Worm (Caenorhabditis elegans): ENCODE measurements around the gene C34H4.5.

C34H4.5 gene

ce11 chrIV:1496017-1496678, 53.9 kb downstream of the C34H4.5 start, which contains the start of gene npp-20 (continued):
- TF ChIP-seq lin-13 (GFP tag; optimal IDR thresholded peaks at IDR 0.05) (peak; percentile 55), dpl-1 (GFP tag; optimal IDR thresholded peaks at IDR 0.05) (peak; percentile 62 to 78 (median 78)), C16A3.4 (tag; optimal IDR thresholded peaks at IDR 0.05) (peak; percentile 52), sox-4 (tag; optimal IDR thresholded peaks at IDR 0.05) (no peak), unc-98 (GFP tag; IDR thresholded peaks at IDR 0.05) (no peak), jun-1 (tag; optimal IDR thresholded peaks at IDR 0.05) (peak; percentile 5), rnt-1 (tag; optimal IDR thresholded peaks at IDR 0.05) (no peak), F16B12.6 (tag; optimal IDR thresholded peaks at IDR 0.05) (peak; percentile 48), ztf-11 (tag; optimal IDR thresholded peaks at IDR 0.05) (no peak), C04F5.9 (tag; optimal IDR thresholded peaks at IDR 0.05) (no peak), efl-1 (optimal IDR thresholded peaks at IDR 0.05) (peak; percentile 70 to 77), efl-1 (GFP tag; optimal IDR thresholded peaks at IDR 0.05 in 1 of 2) (peak; percentile 78 to 97), fos-1 (tag; optimal IDR thresholded peaks at IDR 0.05) (no peak), efl-3 (GFP tag; optimal IDR thresholded peaks at IDR 0.05) (no peak), pag-3 (tag; optimal IDR thresholded peaks at IDR 0.05; ENCODE audit: borderline replicate concordance, insufficient read depth) (no peak), unc-130 (tag; optimal IDR thresholded peaks at IDR 0.05) (peak; percentile 39), nhr-90 (tag; optimal IDR thresholded peaks at IDR 0.05; ENCODE audit: poor library complexity) (peak; percentile 75), fkh-8 (tag; optimal IDR thresholded peaks at IDR 0.05) (no peak), fkh-10 (GFP tag; optimal IDR thresholded peaks at IDR 0.05) (no peak), grh-1 (GFP tag; IDR thresholded peaks at IDR 0.05) (peak; percentile 66), nhr-76 (tag; optimal IDR thresholded peaks at IDR 0.05) (no peak), lin-15B (tag; optimal IDR thresholded peaks at IDR 0.05) (no peak), lin-14 (GFP tag; optimal IDR thresholded peaks at IDR 0.05) (no peak), hlh-4 (tag; optimal IDR thresholded peaks at IDR 0.05) (no peak), pqm-1 (tag; optimal IDR thresholded peaks at IDR 0.05) (no peak), dsc-1 (tag; optimal IDR thresholded peaks at IDR 0.05) (peak; percentile 65), ceh-90 (tag; optimal IDR thresholded peaks at IDR 0.05) (peak; percentile 41), lin-35 (GFP tag; optimal IDR thresholded peaks at IDR 0.05) (peak; percentile 72 to 76), irx-1 (tag; optimal IDR thresholded peaks at IDR 0.05) (peak; percentile 78), ztf-4 (tag; optimal IDR thresholded peaks at IDR 0.05) (no peak), hpl-2 (GFP tag; optimal IDR thresholded peaks at IDR 0.05) (peak; percentile 39), tlp-1 (tag; optimal IDR thresholded peaks at IDR 0.05) (no peak)
